Fruit fly (Drosophila melanogaster): ENCODE measurements around the gene CG42399.

DNA sequence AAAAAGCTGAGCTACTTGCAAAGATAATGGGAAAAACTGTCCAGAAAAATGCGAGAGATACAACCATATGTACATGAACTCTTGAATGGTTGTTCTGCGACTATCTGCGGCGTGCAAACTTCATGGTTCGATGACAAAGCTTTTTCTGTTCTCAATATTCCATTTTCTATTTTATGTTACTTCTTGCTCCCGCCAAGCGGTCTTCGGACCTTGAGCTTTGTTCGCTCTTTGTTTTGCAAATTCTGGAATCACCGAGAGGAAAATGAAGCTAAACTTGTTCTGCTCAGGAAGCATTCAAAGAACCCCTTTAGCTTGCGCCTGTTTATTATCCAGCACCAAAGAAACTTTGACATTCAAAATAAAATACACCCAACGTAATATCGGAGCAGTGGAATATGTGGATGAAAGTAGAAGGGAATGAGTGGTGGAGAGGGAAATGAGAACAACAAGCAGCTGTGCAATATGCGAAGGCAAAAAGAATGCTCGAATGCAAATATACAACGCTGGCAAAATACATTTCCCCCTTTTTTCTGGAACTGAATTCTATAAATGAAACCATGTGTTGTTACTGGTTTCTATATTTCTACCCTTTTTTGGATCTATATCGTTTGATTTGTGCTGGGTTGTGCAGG lies 15.3 kb upstream of the CG42399 start:
- no peak for TF ChIP-seq usp (GFP tag; optimal IDR thresholded peaks at IDR 0.05)
- no peak for TF ChIP-seq pan (optimal IDR thresholded peaks at IDR 0.05)
- TF ChIP-seq psq (optimal IDR thresholded peaks at IDR 0.05), result no peak
- TF ChIP-seq EcR (GFP tag; optimal IDR thresholded peaks at IDR 0.05), result peak in 1 of 2 experiments; percentile 7

Data from whole organism.